Fruit fly (Drosophila melanogaster): ENCODE data around the gene Galphaf.
A peak's percentile ranks its signal among the peaks of the same experiment; 100 is the strongest.

Galphaf gene

DNA sequence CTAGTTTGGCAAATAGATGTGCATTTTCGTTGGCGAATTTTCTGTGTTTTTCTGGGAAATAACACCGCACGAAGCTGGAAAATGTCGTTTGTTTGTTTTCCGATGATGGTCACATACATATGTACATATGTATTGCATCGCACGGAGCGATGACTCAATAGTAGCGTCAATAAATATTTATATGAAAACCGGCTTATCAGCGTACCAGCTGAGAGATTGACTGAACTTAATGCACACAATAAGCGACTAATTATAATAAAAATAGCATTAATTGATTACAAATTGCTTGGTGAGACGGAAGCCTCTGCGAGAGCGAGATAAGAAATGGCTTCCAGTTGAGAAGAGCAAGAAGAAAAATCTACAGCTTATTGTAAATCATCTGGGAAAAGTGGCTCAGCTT is 23.2 kb downstream of the Galphaf start:
- TF ChIP-seq svp (GFP tag), result peak; percentile 67
- peak; percentile 4 for TF ChIP-seq fkh (GFP tag; optimal IDR thresholded peaks at IDR 0.05)
- TF ChIP-seq Hr4 (GFP tag; optimal IDR thresholded peaks at IDR 0.05), result no peak
- TF ChIP-seq CG15336 (GFP tag; IDR thresholded peaks at IDR 0.05), result no peak
- no peak for TF ChIP-seq net (GFP tag; optimal IDR thresholded peaks at IDR 0.05)

DNA sequence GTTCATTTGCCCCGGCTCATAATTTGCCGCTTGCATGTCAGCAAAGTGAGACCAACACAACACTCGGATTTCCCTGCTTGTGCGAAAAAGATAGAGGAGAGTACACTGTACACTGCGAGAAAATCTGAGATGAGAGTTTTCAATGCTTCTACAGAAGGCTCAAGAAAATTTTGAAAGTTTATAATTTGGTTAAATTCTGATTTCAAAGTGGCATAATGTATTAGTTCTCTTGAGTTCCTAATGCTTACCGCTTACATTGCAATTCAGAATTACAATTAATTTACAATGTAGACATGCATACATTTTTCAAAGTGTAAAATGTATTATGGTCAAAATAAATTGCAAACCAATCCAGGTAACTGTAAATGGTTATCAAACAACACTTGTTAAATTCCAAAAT is 24.8 kb downstream of the Galphaf start:
- peak; percentile 33 for TF ChIP-seq Eip75B (GFP tag; optimal IDR thresholded peaks at IDR 0.05)
- TF ChIP-seq Sox15 (GFP tag; optimal IDR thresholded peaks at IDR 0.05), result no peak
- TF ChIP-seq CG8632 (GFP tag; optimal IDR thresholded peaks at IDR 0.05), result no peak
- TF ChIP-seq CG11762 (GFP tag; optimal IDR thresholded peaks at IDR 0.05; ENCODE audit: insufficient read depth), result no peak
- TF ChIP-seq CG1621 (tag; optimal IDR thresholded peaks at IDR 0.05), result no peak
- TF ChIP-seq CG6163 (GFP tag; IDR thresholded peaks at IDR 0.05), result peak; percentile 30; the same call in 1 of the 3 replicates
- no peak for TF ChIP-seq Hr38 (GFP tag; optimal IDR thresholded peaks at IDR 0.05)
- peak; percentile 2 for TF ChIP-seq svp (GFP tag)
- TF ChIP-seq CG9139 (GFP tag; optimal IDR thresholded peaks at IDR 0.05), result no peak
- peak; percentile 48 for TF ChIP-seq Sox14 (GFP tag; optimal IDR thresholded peaks at IDR 0.05)
- peak; percentile 23 for TF ChIP-seq fd59A (GFP tag; optimal IDR thresholded peaks at IDR 0.05)
- TF ChIP-seq pdm3 (GFP tag; optimal IDR thresholded peaks at IDR 0.05), result peak; percentile 41
- peak; percentile 22 for TF ChIP-seq net (GFP tag; optimal IDR thresholded peaks at IDR 0.05)
- TF ChIP-seq topi (GFP tag; optimal IDR thresholded peaks at IDR 0.05), result no peak
- peak; percentile 24 for TF ChIP-seq esn (GFP tag; optimal IDR thresholded peaks at IDR 0.05)
- no peak for TF ChIP-seq CG11902 (GFP tag; optimal IDR thresholded peaks at IDR 0.05)
- no peak for TF ChIP-seq CG31627 (GFP tag; optimal IDR thresholded peaks at IDR 0.05)
- TF ChIP-seq Lpt (GFP tag; optimal IDR thresholded peaks at IDR 0.05), result peak; percentile 47
- no peak for TF ChIP-seq Hr39 (GFP tag; optimal IDR thresholded peaks at IDR 0.05)
- TF ChIP-seq dsx (GFP tag; optimal IDR thresholded peaks at IDR 0.05; ENCODE audit: poor library complexity, severe bottlenecking), result no peak
- TF ChIP-seq Gug (GFP tag; IDR thresholded peaks at IDR 0.05), result peak; percentile 48
- peak; percentile 19 for TF ChIP-seq CG3032 (tag; optimal IDR thresholded peaks at IDR 0.05)
- no peak for TF ChIP-seq CG34406 (GFP tag; optimal IDR thresholded peaks at IDR 0.05)
- peak; percentile 87 for TF ChIP-seq Eip78C (GFP tag)
- no peak for TF ChIP-seq Sox102F (GFP tag; optimal IDR thresholded peaks at IDR 0.05)
- TF ChIP-seq dac (GFP tag; optimal IDR thresholded peaks at IDR 0.05), result peak; percentile 39
- peak; percentile 86 for TF ChIP-seq CG32006 (GFP tag; optimal IDR thresholded peaks at IDR 0.05)
- TF ChIP-seq CG6808 (GFP tag; optimal IDR thresholded peaks at IDR 0.05), result peak; percentile 9
- TF ChIP-seq CG10669 (GFP tag; optimal IDR thresholded peaks at IDR 0.05), result peak; percentile 53
- no peak for TF ChIP-seq CG7368 (GFP tag; optimal IDR thresholded peaks at IDR 0.05)
- no peak for TF ChIP-seq Met (GFP tag; optimal IDR thresholded peaks at IDR 0.05)
- no peak for TF ChIP-seq cyc (GFP tag; optimal IDR thresholded peaks at IDR 0.05)
- peak; percentile 26 for TF ChIP-seq OdsH (GFP tag; optimal IDR thresholded peaks at IDR 0.05)
- TF ChIP-seq CG15336 (GFP tag; IDR thresholded peaks at IDR 0.05), result peak; percentile 78
- TF ChIP-seq CG8319 (GFP tag; optimal IDR thresholded peaks at IDR 0.05), result peak; percentile 5
- no peak for TF ChIP-seq lz (GFP tag; optimal IDR thresholded peaks at IDR 0.05)
- TF ChIP-seq Eip93F (GFP tag; optimal IDR thresholded peaks at IDR 0.05), result no peak
- TF ChIP-seq ss (GFP tag; optimal IDR thresholded peaks at IDR 0.05), result no peak
- no peak for TF ChIP-seq Blimp-1 (GFP tag; optimal IDR thresholded peaks at IDR 0.05)
- TF ChIP-seq CG10631 (GFP tag; optimal IDR thresholded peaks at IDR 0.05), result peak; percentile 49
- peak; percentile 50 for TF ChIP-seq achi (GFP tag; optimal IDR thresholded peaks at IDR 0.05)
- no peak for TF ChIP-seq Ets21C (GFP tag; optimal IDR thresholded peaks at IDR 0.05)
- TF ChIP-seq CG8119 (GFP tag; IDR thresholded peaks at IDR 0.05), result peak; percentile 78
- peak; percentile 84 for TF ChIP-seq CG4318 (GFP tag; optimal IDR thresholded peaks at IDR 0.05)
- TF ChIP-seq CG3919 (GFP tag; optimal IDR thresholded peaks at IDR 0.05), result peak; percentile 71
- no peak for TF ChIP-seq fd85E (GFP tag; optimal IDR thresholded peaks at IDR 0.05)
- TF ChIP-seq fkh (GFP tag; optimal IDR thresholded peaks at IDR 0.05), result no peak
- peak; percentile 85 for TF ChIP-seq Hr4 (GFP tag; optimal IDR thresholded peaks at IDR 0.05)
- TF ChIP-seq Smox (GFP tag; optimal IDR thresholded peaks at IDR 0.05), result no peak
- TF ChIP-seq CG6276 (GFP tag; optimal IDR thresholded peaks at IDR 0.05), result peak; percentile 80

All from whole organism, prepupa.